Worm (Caenorhabditis elegans): ENCODE data around the gene sfxn-1.1.

- TF ChIP-seq him-1 (tag; optimal IDR thresholded peaks at IDR 0.05) (no peak), W03F9.2 (tag; optimal IDR thresholded peaks at IDR 0.05) (no peak)
These were observed 36.2 kb downstream of the sfxn-1.1 start for ce11 chrII:9482529-9482928.

Measured in whole organism, L4/young adult.